Worm (Caenorhabditis elegans) whole organism, dauer: ENCODE results near the gene C25H3.3.

ENCODE experiments used
- unc-62 ChIP-seq: sonication (generic microtip); optimal IDR thresholded peaks from 2 replicates; lab custom pipeline; 2017; ENCODE audit warnings: missing biosample characterization, missing genetic modification reagents, missing genetic modification characterization

Gene C25H3.3

DNA sequence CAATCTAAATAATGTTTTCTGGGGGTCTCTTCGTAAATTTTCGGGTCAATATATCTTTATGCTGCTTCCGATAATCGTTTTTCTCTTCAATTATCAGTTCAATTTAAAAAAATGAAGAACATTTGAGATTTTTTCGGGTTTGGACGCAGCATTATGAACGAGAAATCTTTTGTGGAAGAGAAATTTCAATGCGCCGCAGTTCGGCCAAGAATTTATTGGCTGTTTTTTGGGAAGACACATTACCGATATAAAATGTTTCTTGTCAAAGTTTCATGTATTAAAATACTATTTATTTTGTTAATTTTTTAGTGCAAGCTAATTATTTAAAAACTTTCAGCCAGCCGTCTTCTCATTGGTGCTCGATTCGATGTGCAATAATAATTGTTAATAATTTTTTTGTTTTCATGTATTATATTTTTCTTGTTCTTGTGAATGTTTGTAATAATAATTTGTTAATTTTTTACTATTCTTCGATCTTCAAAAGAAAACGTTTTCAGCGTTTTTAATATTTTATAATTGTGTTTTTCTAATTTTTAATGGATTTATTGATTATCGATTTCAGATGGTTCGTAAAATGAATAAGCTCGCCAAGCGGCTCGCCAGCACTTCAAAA lies 21.9 kb downstream of the C25H3.3 start, which contains the start of the genes C18A3.10 and C18A3.3:
Gene C18A3.10, minus strand, starts transcription at position 101 of the 613 bp plus-strand sequence.
Gene C18A3.3, plus strand, starts transcription at position 563 of the 613 bp plus-strand sequence.
- TF ChIP-seq unc-62 (GFP tag; lab: Kevin White, UChicago): no peak

DNA sequence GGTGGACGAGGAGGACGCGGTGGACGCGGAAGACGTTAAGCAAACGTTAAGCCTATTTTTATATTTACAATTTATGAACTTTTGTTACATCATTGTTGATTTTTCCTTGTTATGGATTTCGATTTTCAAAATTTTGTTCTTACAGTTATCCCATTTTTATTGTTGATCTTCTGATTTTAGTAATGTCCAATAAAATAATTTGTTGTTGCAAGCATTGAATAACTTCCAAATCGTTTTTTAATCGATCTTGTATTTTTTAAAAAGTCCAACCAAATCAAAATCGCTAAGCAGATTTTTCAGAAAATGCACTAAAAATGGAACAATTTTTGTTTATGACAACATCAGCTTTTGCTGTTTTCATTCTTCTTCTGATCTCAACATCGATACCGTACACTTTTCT lies 23.8 kb downstream of the C25H3.3 start, which contains the start of gene zipt-3:
Gene zipt-3, plus strand, starts transcription at position 301 of the 400 bp plus-strand sequence.
- no peak for TF ChIP-seq unc-62 (GFP tag; lab: Kevin White, UChicago)

DNA sequence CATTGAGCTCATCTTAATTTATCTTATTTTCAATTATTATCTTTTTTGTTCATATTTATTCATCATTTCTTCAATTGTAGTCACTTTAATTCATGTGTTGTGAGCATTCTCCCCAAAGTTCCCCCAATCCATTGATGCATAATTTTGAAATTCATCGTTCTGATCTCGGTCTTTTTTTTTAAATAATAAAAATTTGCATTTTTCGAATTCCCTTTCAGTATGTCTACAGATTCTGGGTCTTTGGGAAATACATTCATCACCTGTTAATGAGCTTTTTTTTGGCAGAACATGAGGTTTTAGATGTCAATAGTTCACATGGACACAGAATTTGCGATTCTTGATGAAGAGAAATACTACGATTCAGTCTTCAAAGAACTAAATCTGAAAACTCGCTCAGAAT lies 25.9 kb downstream of the C25H3.3 start, which contains the start of gene damt-1:
Gene damt-1, plus strand, starts transcription at position 301 of the 400 bp plus-strand sequence.
- TF ChIP-seq unc-62 (GFP tag; lab: Kevin White, UChicago): no peak

DNA sequence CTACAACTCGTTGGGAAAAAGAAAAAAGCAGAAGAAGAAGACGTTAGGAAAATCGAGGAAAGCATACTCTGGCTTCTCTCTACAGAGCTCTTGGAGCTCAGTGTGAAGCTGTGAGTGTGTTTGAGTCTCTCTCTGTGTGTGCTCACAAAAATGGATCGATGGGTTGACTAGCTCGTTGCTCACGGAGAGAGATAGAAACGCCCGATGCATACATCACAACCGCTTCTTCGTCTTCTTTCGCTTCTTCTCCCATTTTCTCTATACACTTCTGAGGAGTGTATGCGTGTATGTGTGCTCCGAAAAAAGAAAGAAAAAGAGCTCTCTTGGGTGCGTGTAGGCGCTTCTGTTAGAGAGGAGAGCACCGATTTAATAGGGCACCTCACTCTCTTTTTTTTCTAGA lies 31.1 kb downstream of the C25H3.3 start:
- TF ChIP-seq unc-62 (GFP tag; lab: Kevin White, UChicago): no peak

DNA sequence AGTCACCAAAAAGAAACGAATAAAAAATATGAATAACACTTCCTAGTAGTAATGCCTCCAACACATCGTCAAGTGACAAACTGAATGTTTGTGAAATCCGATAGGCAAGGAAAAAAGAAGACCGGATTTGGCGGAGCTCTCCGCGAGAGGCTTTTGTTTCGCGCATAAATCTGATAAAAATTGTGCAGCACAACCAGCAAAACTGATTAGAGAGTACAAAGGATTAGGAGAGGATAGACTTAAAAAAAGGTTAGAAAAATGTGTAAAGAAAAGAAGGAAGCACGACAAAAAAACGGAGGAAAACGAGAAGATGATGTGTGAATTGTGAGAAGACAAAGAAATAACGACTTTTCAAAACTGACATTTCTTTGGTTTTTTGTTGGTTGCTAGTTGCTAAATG lies 33.7 kb downstream of the C25H3.3 start, which contains the start of gene rab-3:
Gene rab-3, minus strand, starts transcription at position 147 of the 400 bp plus-strand sequence.
- TF ChIP-seq unc-62 (GFP tag; lab: Kevin White, UChicago): no peak

DNA sequence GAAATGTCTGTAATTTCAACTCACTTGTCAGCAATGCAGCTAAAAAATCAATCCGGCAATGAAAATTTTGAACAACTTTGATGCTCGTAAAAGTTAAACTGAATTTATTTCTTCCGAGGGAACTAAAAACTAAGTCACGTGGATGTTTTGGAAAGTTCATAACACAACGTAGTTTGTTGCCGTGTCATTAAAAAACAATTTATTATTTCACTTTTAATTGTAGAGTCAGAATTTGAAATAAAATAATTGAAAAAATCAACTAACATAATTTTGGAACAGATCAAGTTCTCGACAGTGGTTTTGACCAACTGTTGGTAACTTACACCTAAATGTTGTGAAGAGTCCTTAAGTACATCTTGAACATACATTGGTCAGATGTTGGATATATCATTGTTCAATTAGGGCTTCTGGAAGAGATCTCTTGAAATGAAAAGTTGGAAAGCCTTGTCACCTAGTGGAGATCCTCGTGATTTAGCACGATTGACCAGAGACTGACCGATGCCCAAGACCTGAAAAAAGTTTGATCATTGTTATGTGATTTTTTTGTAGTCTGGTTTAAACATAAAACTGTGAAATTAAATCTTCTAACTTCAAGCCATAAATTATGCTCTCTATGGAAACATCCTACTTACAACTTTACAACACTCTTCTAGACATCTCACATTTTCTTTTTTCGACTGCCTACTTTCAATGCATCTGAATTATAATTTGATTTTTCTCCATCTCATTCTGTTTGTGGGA lies 36.5 kb downstream of the C25H3.3 start, which contains the start of the genes C18A3.7 and C18A3.11:
Gene C18A3.7, minus strand, starts transcription at position 101 of the 741 bp plus-strand sequence.
Gene C18A3.11, plus strand, starts transcription at position 691 of the 741 bp plus-strand sequence.
- no peak for TF ChIP-seq unc-62 (GFP tag; lab: Kevin White, UChicago)

DNA sequence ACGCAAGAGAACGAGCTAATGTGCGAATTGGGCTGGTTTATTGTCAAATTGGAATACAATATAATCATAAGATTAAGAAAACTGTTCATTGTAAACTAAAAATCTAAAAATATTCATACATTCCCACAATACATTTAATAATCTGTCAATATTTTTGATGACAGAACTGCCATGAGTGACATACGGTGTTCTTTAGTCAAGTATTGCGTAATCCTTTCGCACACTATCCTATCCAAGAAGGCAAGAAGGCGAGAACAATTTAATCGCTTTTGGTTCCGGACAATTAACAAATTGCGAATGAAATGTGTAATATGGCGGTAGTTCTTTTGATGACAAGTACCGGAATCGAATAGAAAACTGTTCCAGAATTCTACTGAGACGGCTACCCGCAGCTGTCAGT lies 40.9 kb downstream of the C25H3.3 start:
- TF ChIP-seq unc-62 (GFP tag; lab: Kevin White, UChicago): no peak

DNA sequence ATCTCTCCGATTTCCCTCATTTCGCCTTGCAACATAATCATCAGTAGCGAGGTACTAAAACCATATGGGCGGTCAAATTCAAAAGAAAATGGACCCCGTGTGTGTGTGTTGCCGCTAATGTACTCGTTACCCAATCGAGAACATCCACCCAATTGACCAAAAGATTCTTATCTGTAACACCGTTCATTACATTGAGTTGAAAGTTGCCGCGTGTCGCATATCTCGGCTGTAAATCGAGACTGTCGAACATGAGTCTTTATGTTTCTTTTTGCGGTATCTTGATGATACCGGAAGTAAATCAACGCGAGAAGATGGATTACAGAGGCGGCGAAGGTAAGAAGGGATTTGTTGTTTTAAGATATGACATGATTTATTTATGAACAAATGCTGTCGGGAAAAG lies 41.8 kb downstream of the C25H3.3 start:
- no peak for TF ChIP-seq unc-62 (GFP tag; lab: Kevin White, UChicago)

DNA sequence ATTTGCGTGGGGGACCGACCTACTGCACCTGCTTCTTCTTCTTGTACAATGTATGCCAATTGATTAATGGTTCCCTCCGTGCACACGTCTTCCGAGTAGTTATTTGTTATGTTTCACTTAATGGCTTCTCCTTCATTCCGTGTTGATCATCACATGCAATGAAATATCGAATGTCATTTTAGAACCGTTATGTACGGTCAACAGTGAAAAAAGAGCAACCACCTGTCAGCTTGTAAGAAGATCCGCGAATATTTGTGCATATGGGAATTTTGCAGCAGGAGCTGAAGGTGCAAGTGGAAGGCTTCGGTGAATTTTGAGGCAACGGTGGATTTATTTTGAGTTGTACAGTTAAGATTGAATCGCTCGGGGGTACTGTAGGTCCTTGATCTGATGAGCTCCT lies 42.6 kb downstream of the C25H3.3 start:
- no peak for TF ChIP-seq unc-62 (GFP tag; lab: Kevin White, UChicago)

DNA sequence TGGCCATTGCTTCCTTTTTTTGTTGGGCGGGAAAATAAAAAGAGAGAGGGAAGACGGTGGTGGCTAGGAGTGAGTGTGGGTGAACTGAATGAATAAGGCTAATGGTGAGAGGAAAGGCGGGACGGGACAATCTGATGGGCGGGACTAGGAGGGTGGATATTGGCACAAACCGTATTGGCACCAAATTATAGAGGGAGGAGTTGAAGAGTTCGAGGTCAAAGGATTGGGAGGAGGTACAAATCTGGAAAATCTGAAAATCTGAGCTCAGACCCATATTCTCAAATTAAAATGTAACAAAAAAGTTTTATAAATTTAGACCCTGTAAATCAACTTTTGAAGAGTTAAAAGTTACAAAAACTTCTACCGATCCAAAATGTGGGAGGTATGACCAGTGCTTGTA lies 44.8 kb downstream of the C25H3.3 start, which contains the start of gene hlh-14:
Gene hlh-14, minus strand, starts transcription at position 101 of the 400 bp plus-strand sequence.
- no peak for TF ChIP-seq unc-62 (GFP tag; lab: Kevin White, UChicago)

DNA sequence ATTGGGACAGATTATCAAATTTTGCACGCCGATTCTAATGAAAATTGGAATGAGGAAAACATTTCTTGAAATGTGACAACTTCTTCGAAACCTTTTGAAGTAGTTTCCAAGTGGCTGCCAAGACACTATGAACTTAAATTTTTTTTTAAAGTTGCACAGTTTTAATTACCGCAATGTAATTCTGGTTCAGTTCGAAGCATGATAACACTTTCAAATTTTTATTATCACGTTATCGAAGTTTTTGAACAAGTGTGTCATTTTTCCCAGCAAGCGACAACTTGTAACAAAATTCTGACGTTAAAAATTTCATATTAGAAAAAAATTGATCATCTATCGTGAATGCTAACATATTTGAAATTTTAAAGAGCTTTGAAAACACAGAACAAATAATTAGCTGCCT lies 48.8 kb downstream of the C25H3.3 start:
- TF ChIP-seq unc-62 (GFP tag; lab: Kevin White, UChicago): no peak

DNA sequence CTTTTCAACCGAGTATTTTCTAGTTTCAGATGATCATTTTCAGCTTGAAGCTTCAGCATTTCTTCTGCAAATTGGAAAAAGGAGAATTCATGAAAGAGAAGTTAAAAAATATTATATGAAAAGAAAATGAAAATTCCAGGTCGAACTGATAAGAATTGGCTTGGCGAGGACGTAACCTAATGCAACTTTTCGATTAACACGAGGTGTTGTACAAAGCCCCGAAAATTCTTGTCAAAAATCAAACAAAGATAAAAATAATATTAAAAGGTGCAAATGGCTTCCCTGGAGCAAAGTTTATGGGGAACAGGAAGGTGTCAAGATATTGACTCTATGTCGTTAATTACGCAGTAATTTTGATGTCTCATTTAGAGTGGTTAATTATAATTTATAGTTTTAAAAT lies 50.3 kb downstream of the C25H3.3 start:
- TF ChIP-seq unc-62 (GFP tag; lab: Kevin White, UChicago): no peak
